Worm (Caenorhabditis elegans) whole organism, young adult: ENCODE results near the gene C55A6.10.

Experiments used
- C06A6.2 ChIP-seq: fragments of 200-800 bp; sonication (Bioruptor generic); conservative IDR thresholded peaks from 2 replicates; pipeline ENCODE4 v1.3.6; 2022; ENCODE audit warnings: missing genetic modification characterization, missing compliant biosample characterization
- F49E8.2 ChIP-seq: sonication (generic microtip); optimal IDR thresholded peaks from 3 replicates; lab custom pipeline; 2017; ENCODE audit warnings: missing genetic modification characterization, mild to moderate bottlenecking, missing compliant biosample characterization, antibody characterized with exemption, moderate library complexity; ENCODE audit not compliant: insufficient read depth
- K11D2.4 ChIP-seq: fragments of 200-800 bp; sonication (Bioruptor generic); IDR thresholded peaks from 2 replicates; pipeline ENCODE4 v1.3.6; 2022; ENCODE audit warnings: missing genetic modification reagents, missing genetic modification characterization, missing compliant biosample characterization
- Y53F4B.3 ChIP-seq: fragments of 200-800 bp; sonication (Bioruptor generic); IDR thresholded peaks from 2 replicates; pipeline ENCODE4 v1.3.6; 2022; ENCODE audit warnings: missing genetic modification reagents, missing genetic modification characterization, missing compliant biosample characterization
- Y67H2A.10 ChIP-seq: fragments of 200-800 bp; sonication (Bioruptor generic); conservative IDR thresholded peaks from 2 replicates; pipeline ENCODE4 v1.3.6; 2022; ENCODE audit warnings: missing genetic modification reagents, missing genetic modification characterization, missing compliant biosample characterization
- Y79H2A.3 ChIP-seq: fragments of 200-800 bp; sonication (Bioruptor generic); conservative IDR thresholded peaks from 2 replicates; pipeline ENCODE4 v1.3.6; 2022; ENCODE audit warnings: missing genetic modification reagents, missing genetic modification characterization, missing compliant biosample characterization
- akir-1 ChIP-seq: fragments of 200-800 bp; sonication (Bioruptor generic); optimal IDR thresholded peaks from 2 replicates; lab custom pipeline; 2018; ENCODE audit warnings: mild to moderate bottlenecking, missing genetic modification characterization, moderate library complexity, missing compliant biosample characterization
- ama-1 ChIP-seq, 3 experiments: fragments of 150-350 bp in 1 of 3; sonication (generic microtip) in 2 of 3; optimal IDR thresholded peaks; 2 replicates each; lab custom pipeline; 2014 to 2018; ENCODE audit warnings: missing biosample characterization in 2 of 3, missing genetic modification characterization in 2 of 3, missing genetic modification reagents in 2 of 3
- atf-7 ChIP-seq: sonication (generic microtip); optimal IDR thresholded peaks from 2 replicates; lab custom pipeline; 2017; ENCODE audit warnings: mild to moderate bottlenecking, missing genetic modification characterization, missing compliant biosample characterization
- attf-3 ChIP-seq: fragments of 200-800 bp; sonication (Bioruptor generic); conservative IDR thresholded peaks from 2 replicates; pipeline ENCODE4 v1.3.6; 2022; ENCODE audit warnings: missing genetic modification reagents, missing genetic modification characterization, missing compliant biosample characterization
- bed-2 ChIP-seq: fragments of 200-800 bp; sonication (Bioruptor generic); IDR thresholded peaks from 2 replicates; pipeline ENCODE4 v1.3.6; 2022; ENCODE audit warnings: missing genetic modification reagents, missing genetic modification characterization, missing compliant biosample characterization
- cebp-2 ChIP-seq: fragments of 200-800 bp; sonication (Bioruptor generic); IDR thresholded peaks from 2 replicates; pipeline ENCODE4 v1.3.6; 2022; ENCODE audit warnings: missing genetic modification characterization, missing compliant biosample characterization
- ceh-100 ChIP-seq: fragments of 200-800 bp; sonication (Bioruptor generic); IDR thresholded peaks from 2 replicates; pipeline ENCODE4 v1.3.6; 2022; ENCODE audit warnings: missing genetic modification reagents, missing genetic modification characterization, missing compliant biosample characterization
- ceh-27 ChIP-seq: fragments of 200-800 bp; sonication (Bioruptor generic); optimal IDR thresholded peaks from 2 replicates; lab custom pipeline; 2018; ENCODE audit warnings: mild to moderate bottlenecking, missing genetic modification characterization, moderate library complexity, missing compliant biosample characterization
- die-1 ChIP-seq: sonication (generic microtip); optimal IDR thresholded peaks from 2 replicates; lab custom pipeline; 2016; ENCODE audit warnings: missing genotype, mild to moderate bottlenecking, missing genetic modification characterization, missing compliant biosample characterization
- lin-35 ChIP-seq, 3 experiments: fragments of 150-350 bp in 2 of 3; sonication (generic microtip) in 1 of 3; optimal IDR thresholded peaks; 2 replicates each; lab custom pipeline; 2014 to 2018; ENCODE audit warnings: missing biosample characterization in 3 of 3, missing genetic modification characterization in 3 of 3, missing genetic modification reagents in 3 of 3
- lin-40 ChIP-seq: sonication (generic microtip); optimal IDR thresholded peaks from 2 replicates; lab custom pipeline; 2016; ENCODE audit warnings: missing genetic modification characterization, mild to moderate bottlenecking, missing compliant biosample characterization, missing genotype, missing genetic modification reagents
- madf-3 ChIP-seq: fragments of 200-800 bp; sonication (Bioruptor generic); IDR thresholded peaks from 2 replicates; pipeline ENCODE4 v1.3.6; 2022; ENCODE audit warnings: missing genetic modification reagents, missing genetic modification characterization, missing compliant biosample characterization
- mcd-1 ChIP-seq: fragments of 200-800 bp; sonication (Bioruptor generic); IDR thresholded peaks from 2 replicates; pipeline ENCODE4 v1.3.6; 2022; ENCODE audit warnings: missing genetic modification reagents, missing genetic modification characterization, missing compliant biosample characterization
- nfyb-1 ChIP-seq: fragments of 200-800 bp; sonication (Bioruptor generic); IDR thresholded peaks from 2 replicates; pipeline ENCODE4 v1.3.6; 2022; ENCODE audit warnings: missing genetic modification reagents, missing genetic modification characterization, missing compliant biosample characterization
- nhr-27 ChIP-seq: fragments of 200-800 bp; sonication (Bioruptor generic); optimal IDR thresholded peaks from 2 replicates; lab custom pipeline; 2018; ENCODE audit warnings: mild to moderate bottlenecking, missing genetic modification characterization, moderate library complexity, missing compliant biosample characterization
- nhr-90 ChIP-seq: sonication (generic microtip); optimal IDR thresholded peaks from 2 replicates; lab custom pipeline; 2016; ENCODE audit warnings: missing genotype, mild to moderate bottlenecking, missing genetic modification characterization, missing compliant biosample characterization
- pha-4 ChIP-seq: fragments of 150-350 bp; sonication (generic microtip); optimal IDR thresholded peaks from 2 replicates; lab custom pipeline; 2014; ENCODE audit warnings: missing biosample characterization, missing genetic modification reagents, missing genetic modification characterization
- rec-8 ChIP-seq, 2 experiments: sonication (generic microtip); optimal IDR thresholded peaks; 2 replicates each; lab custom pipeline; 2016; ENCODE audit warnings: mild to moderate bottlenecking in 2 of 2, missing genetic modification characterization in 2 of 2, missing genetic modification reagents in 2 of 2, missing genotype in 2 of 2, missing biosample characterization in 1 of 2, missing compliant biosample characterization in 1 of 2, moderate library complexity in 1 of 2
- rpc-1 ChIP-seq, 2 experiments: fragments of 150-350 bp in 1 of 2; sonication (generic microtip) in 1 of 2; optimal IDR thresholded peaks; 2 replicates each; lab custom pipeline; 2014 to 2018; ENCODE audit warnings: missing biosample characterization in 1 of 2, missing genetic modification characterization in 1 of 2, missing genetic modification reagents in 1 of 2, missing genotype in 1 of 2
- sdz-38 ChIP-seq: sonication (generic microtip); optimal IDR thresholded peaks from 2 replicates; lab custom pipeline; 2016; ENCODE audit warnings: missing genotype, missing genetic modification characterization, missing compliant biosample characterization
- snpc-1.3 ChIP-seq: sonication (generic microtip); optimal IDR thresholded peaks from 2 replicates; lab custom pipeline; 2017; ENCODE audit warnings: missing genetic modification characterization, mild to moderate bottlenecking, missing compliant biosample characterization, antibody characterized with exemption, moderate library complexity, missing genotype, missing genetic modification reagents; ENCODE audit not compliant: insufficient read depth
- snpc-4 ChIP-seq, 5 experiments: fragments of 150-350 bp in 1 of 5; sonication (generic microtip) in 4 of 5; optimal IDR thresholded peaks; 2 replicates each; lab custom pipeline; 2014 to 2018; ENCODE audit warnings: missing genetic modification characterization in 5 of 5, missing biosample characterization in 3 of 5, antibody characterized with exemption in 2 of 5, mild to moderate bottlenecking in 2 of 5, missing compliant biosample characterization in 2 of 5, missing genotype in 2 of 5, moderate library complexity in 2 of 5, missing genetic modification reagents in 1 of 5
- sptf-2 ChIP-seq: fragments of 200-800 bp; sonication (Bioruptor generic); optimal IDR thresholded peaks from 2 replicates; lab custom pipeline; 2018; ENCODE audit warnings: mild to moderate bottlenecking, missing genetic modification characterization, missing compliant biosample characterization
- tbp1 ChIP-seq: fragments of 200-800 bp; sonication (Bioruptor generic); optimal IDR thresholded peaks from 2 replicates; lab custom pipeline; 2018; ENCODE audit warnings: mild to moderate bottlenecking, missing genetic modification characterization, missing compliant biosample characterization
- tbx-9 ChIP-seq: sonication (generic microtip); optimal IDR thresholded peaks from 2 replicates; lab custom pipeline; 2016; ENCODE audit warnings: borderline replicate concordance, missing genetic modification characterization, inconsistent platforms, missing compliant biosample characterization
- tlf-1 ChIP-seq: fragments of 200-800 bp; sonication (Bioruptor generic); optimal IDR thresholded peaks from 2 replicates; lab custom pipeline; 2018; ENCODE audit warnings: mild to moderate bottlenecking, missing genetic modification characterization, missing compliant biosample characterization
- unc-62 ChIP-seq: fragments of 150-350 bp; optimal IDR thresholded peaks from 2 replicates; lab custom pipeline; 2014; ENCODE audit warnings: missing biosample characterization, missing genetic modification reagents, missing genetic modification characterization
- xnd-1 ChIP-seq: sonication (generic microtip); optimal IDR thresholded peaks from 2 replicates; lab custom pipeline; 2016; ENCODE audit warnings: missing genotype, missing genetic modification reagents, missing genetic modification characterization, missing compliant biosample characterization
- ztf-18 ChIP-seq: sonication (generic microtip); optimal IDR thresholded peaks from 2 replicates; lab custom pipeline; 2016; ENCODE audit warnings: missing genotype, mild to moderate bottlenecking, missing genetic modification characterization, missing compliant biosample characterization
- ztf-25 ChIP-seq: fragments of 200-800 bp; sonication (Bioruptor generic); IDR thresholded peaks from 2 replicates; pipeline ENCODE4 v1.3.6; 2022; ENCODE audit warnings: missing genetic modification reagents, missing genetic modification characterization, missing compliant biosample characterization
- ztf-26 ChIP-seq: sonication (generic microtip); optimal IDR thresholded peaks from 2 replicates; lab custom pipeline; 2017; ENCODE audit warnings: missing genetic modification characterization, missing compliant biosample characterization
- ztf-3 ChIP-seq: fragments of 200-800 bp; sonication (Bioruptor generic); optimal IDR thresholded peaks from 2 replicates; lab custom pipeline; 2018; ENCODE audit warnings: mild to moderate bottlenecking, missing genetic modification characterization, missing compliant biosample characterization

Gene C55A6.10

DNA sequence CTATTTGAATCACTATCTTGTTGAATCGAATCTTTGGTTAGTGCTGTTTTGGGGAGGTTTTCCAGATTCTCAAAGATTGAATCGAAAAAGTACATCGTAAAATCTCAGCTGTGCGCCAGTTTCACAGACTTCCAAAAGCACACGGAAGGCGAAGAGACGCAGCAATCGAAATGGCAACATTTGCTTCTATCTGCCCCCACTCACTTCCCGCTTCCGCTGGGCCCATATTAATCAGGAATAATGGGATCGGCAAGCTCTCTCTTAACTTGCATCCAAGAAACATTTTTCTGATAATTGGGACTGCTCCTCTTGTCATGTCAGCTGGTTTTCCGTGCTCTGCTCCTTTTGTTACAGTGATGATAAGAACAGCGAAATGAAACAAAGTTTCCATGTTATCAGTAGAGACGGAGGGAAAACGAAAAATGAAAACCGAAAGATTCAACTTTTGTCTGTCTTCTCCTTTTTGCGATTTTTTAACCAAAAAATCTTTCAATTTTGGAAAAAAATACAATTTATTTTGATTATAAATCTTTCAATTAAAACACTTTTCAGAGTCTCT is 30.4 kb downstream of the C55A6.10 start (continued):
- TF ChIP-seq bed-2 (GFP tag; lab: Robert Waterston, UW) (no peak), K11D2.4 (GFP tag; lab: Robert Waterston, UW) (no peak), Y79H2A.3 (GFP tag; lab: Robert Waterston, UW) (no peak), snpc-4 (GFP tag; optimal IDR thresholded peaks at IDR 0.05; lab: Kevin White, UChicago) (no peak), snpc-4 (tag; optimal IDR thresholded peaks at IDR 0.05; lab: Kevin White, UChicago) (peak in 1 of 4 experiments; percentile 33), sdz-38 (no peak), Y53F4B.3 (GFP tag; lab: Robert Waterston, UW) (no peak), ztf-26 (tag; lab: Kevin White, UChicago) (peak; percentile 47), tbp1 (GFP tag; lab: Kevin White, UChicago) (no peak), snpc-1.3 (tag; lab: Kevin White, UChicago) (no peak), F49E8.2 (tag; lab: Kevin White, UChicago) (no peak), nfyb-1 (GFP tag; lab: Robert Waterston, UW) (no peak), pha-4 (tag; lab: Kevin White, UChicago) (no peak), mcd-1 (GFP tag; lab: Robert Waterston, UW) (no peak), ama-1 (optimal IDR thresholded peaks at IDR 0.05; lab: Kevin White, UChicago) (no peak), ama-1 (GFP tag; optimal IDR thresholded peaks at IDR 0.05; lab: Kevin White, UChicago) (no peak), atf-7 (no peak), C06A6.2 (GFP tag; lab: Robert Waterston, UW) (no peak), ceh-27 (GFP tag; lab: Kevin White, UChicago) (no peak), rec-8 (tag; optimal IDR thresholded peaks at IDR 0.05; lab: Kevin White, UChicago) (no peak), cebp-2 (GFP tag; lab: Robert Waterston, UW) (no peak), Y67H2A.10 (GFP tag; lab: Robert Waterston, UW) (no peak), tlf-1 (GFP tag; lab: Kevin White, UChicago) (no peak), ztf-3 (GFP tag; lab: Kevin White, UChicago) (no peak), unc-62 (no peak), nhr-27 (tag; lab: Kevin White, UChicago) (no peak), madf-3 (GFP tag; lab: Robert Waterston, UW) (no peak), lin-40 (tag; lab: Kevin White, UChicago) (no peak), tbx-9 (no peak), rpc-1 (optimal IDR thresholded peaks at IDR 0.05; lab: Kevin White, UChicago) (no peak), rpc-1 (tag; optimal IDR thresholded peaks at IDR 0.05; lab: Kevin White, UChicago) (no peak), akir-1 (GFP tag; lab: Kevin White, UChicago) (no peak), ceh-100 (GFP tag; lab: Robert Waterston, UW) (no peak), xnd-1 (tag; lab: Kevin White, UChicago) (no peak), attf-3 (no peak), lin-35 (GFP tag; optimal IDR thresholded peaks at IDR 0.05; lab: Kevin White, UChicago) (peak in 1 of 3 experiments; percentile 47), nhr-90 (tag; lab: Kevin White, UChicago) (no peak), ztf-18 (tag; lab: Kevin White, UChicago) (no peak), die-1 (no peak), ztf-25 (GFP tag; lab: Robert Waterston, UW) (no peak), sptf-2 (GFP tag; lab: Kevin White, UChicago) (no peak)
